Fruit fly (Drosophila melanogaster) whole organism, wandering third instar larva: Measurements from ENCODE around the gene CG10801.

ENCODE experiments used
- Dfd ChIP-seq: fragments of >200 bp; optimal IDR thresholded peaks from 2 replicates; lab custom pipeline; 2017; ENCODE audit warnings: missing biosample characterization, missing genetic modification characterization
- OdsH ChIP-seq: fragments of 200-800 bp; sonication (Bioruptor generic); optimal IDR thresholded peaks from 2 replicates; lab custom pipeline; 2016; ENCODE audit warnings: missing biosample characterization, mild to moderate bottlenecking, missing genetic modification characterization
- dsf ChIP-seq: sonication (Bioruptor generic); optimal IDR thresholded peaks from 2 replicates; lab custom pipeline; 2016; ENCODE audit warnings: missing biosample characterization, missing genetic modification characterization, borderline replicate concordance
- fru ChIP-seq: fragments of 200-800 bp; sonication (Bioruptor generic); optimal IDR thresholded peaks from 3 replicates; lab custom pipeline; 2016; ENCODE audit warnings: missing biosample characterization, mild to moderate bottlenecking, missing genetic modification characterization
- jim ChIP-seq: fragments of 175-275, 200-325 bp; sonication (Bioruptor generic); optimal IDR thresholded peaks from 2 replicates; lab custom pipeline; 2016; ENCODE audit warnings: missing biosample characterization, mild to moderate bottlenecking, missing genetic modification characterization
- lola ChIP-seq: fragments of >200 bp; optimal IDR thresholded peaks from 2 replicates; lab custom pipeline; 2017; ENCODE audit warnings: missing biosample characterization, missing genetic modification characterization
- pan ChIP-seq: fragments of >200 bp; optimal IDR thresholded peaks from 2 replicates; lab custom pipeline; 2017
- tai ChIP-seq: sonication (Bioruptor generic); optimal IDR thresholded peaks from 2 replicates; lab custom pipeline; 2016; ENCODE audit warnings: missing biosample characterization, missing genetic modification characterization
- usp ChIP-seq: fragments of >200 bp; optimal IDR thresholded peaks from 2 replicates; lab custom pipeline; 2017; ENCODE audit warnings: missing biosample characterization, missing genetic modification characterization

dm6 chrX:3454715-3455114 lies 5.7 kb upstream of the CG10801 start:
- TF ChIP-seq pan (lab: Kevin White, UChicago) (no peak), Dfd (no peak), tai (GFP tag; lab: Kevin White, UChicago) (no peak), dsf (GFP tag; lab: Kevin White, UChicago) (no peak), usp (GFP tag; lab: Kevin White, UChicago) (no peak), jim (GFP tag; lab: Kevin White, UChicago) (no peak), lola (GFP tag; lab: Kevin White, UChicago) (no peak), OdsH (no peak), fru (GFP tag; lab: Kevin White, UChicago) (no peak)
